Worm (Caenorhabditis elegans) whole organism, L4/young adult: Measurements from ENCODE around the gene dao-2.

Experiments
- W03F9.2 ChIP-seq: fragments of 150-350 bp; optimal IDR thresholded peaks from 2 replicates; lab custom pipeline; 2014; ENCODE audit warnings: missing biosample characterization, missing genetic modification characterization
- dao-5 ChIP-seq: sonication (generic microtip); optimal IDR thresholded peaks from 2 replicates; lab custom pipeline; 2016; ENCODE audit warnings: missing genotype, missing genetic modification characterization, moderate library complexity, missing compliant biosample characterization
- him-1 ChIP-seq: sonication (generic microtip); optimal IDR thresholded peaks from 2 replicates; lab custom pipeline; 2016; ENCODE audit warnings: missing genotype, missing genetic modification reagents, missing genetic modification characterization, missing compliant biosample characterization

DNA sequence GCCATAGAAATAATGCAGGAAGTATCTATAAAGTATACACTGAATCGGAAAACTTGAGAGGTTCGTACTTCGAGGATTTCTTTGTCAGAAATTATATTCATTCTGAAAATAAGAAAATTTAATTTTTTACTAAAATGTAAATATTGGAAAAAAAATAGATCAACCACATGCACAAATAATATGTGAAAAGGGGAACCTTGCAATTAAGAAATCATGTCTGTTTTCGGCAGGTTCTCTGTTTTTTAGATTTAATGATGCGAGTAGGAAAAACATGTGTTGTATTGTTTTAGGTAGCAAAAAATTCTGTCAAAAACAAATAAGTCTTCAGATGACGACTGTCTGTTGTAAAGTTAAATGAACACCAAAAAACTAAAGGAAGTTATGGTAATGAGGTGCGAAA, 25.6 kb upstream of the dao-2 start, which contains the start of gene sra-33:
- no peak for TF ChIP-seq dao-5 (tag; lab: Kevin White, UChicago)
- no peak for TF ChIP-seq him-1
- TF ChIP-seq W03F9.2 (tag; lab: Kevin White, UChicago), result no peak
